Worm (Caenorhabditis elegans): ENCODE measurements around the gene pos-1.

DNA sequence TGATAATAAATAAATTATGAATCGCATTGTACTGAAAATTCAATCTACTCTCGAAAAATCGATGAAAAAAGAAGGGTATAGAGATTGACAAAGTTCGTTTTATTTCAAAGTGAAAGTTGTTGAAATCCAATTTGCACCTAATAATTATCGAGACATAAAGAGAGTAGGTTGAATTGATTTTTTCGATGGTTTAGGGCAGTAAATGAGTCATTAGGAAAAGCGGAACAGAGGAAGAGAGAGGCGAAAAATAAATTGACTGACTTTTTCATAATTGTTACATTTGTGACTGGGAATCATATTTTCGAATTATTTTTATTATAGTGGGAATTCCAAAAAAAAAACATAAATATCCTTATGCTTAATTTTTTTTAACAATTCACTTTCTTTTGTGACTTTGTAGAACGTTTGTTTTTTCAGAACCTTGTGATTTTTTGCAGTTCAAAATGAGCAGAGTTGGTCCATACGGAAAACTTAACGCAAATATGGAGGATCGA lies 19.5 kb upstream of the pos-1 start, which contains the start of the genes pho-6 and F52E1.3:
- no peak for TF ChIP-seq ztf-4 (tag; optimal IDR thresholded peaks at IDR 0.05)
- TF ChIP-seq fkh-10 (GFP tag; optimal IDR thresholded peaks at IDR 0.05), result no peak
- TF ChIP-seq elt-3 (tag; optimal IDR thresholded peaks at IDR 0.05), result no peak
- TF ChIP-seq nhr-237 (tag; optimal IDR thresholded peaks at IDR 0.05), result no peak
- TF ChIP-seq unc-30 (tag; optimal IDR thresholded peaks at IDR 0.05), result no peak
- TF ChIP-seq lin-15B (tag; optimal IDR thresholded peaks at IDR 0.05), result no peak
- no peak for TF ChIP-seq C04F5.9 (tag; optimal IDR thresholded peaks at IDR 0.05)
- TF ChIP-seq ama-1 (optimal IDR thresholded peaks at IDR 0.05), result no peak
- no peak for TF ChIP-seq sox-4 (tag; optimal IDR thresholded peaks at IDR 0.05)
- TF ChIP-seq unc-62 (GFP tag; optimal IDR thresholded peaks at IDR 0.05), result no peak
- TF ChIP-seq nhr-12 (tag; optimal IDR thresholded peaks at IDR 0.05), result no peak
